Fruit fly (Drosophila melanogaster) whole organism, pupa: ENCODE results near the gene OS9.

Experiments used
- CG10348 ChIP-seq: fragments of 200-800 bp; sonication (Bioruptor generic); IDR thresholded peaks from 2 replicates; pipeline ENCODE4 v1.3.6; 2022; ENCODE audit warnings: missing biosample characterization, missing genetic modification characterization
- CG12605 ChIP-seq: fragments of 200-800 bp; sonication (Bioruptor generic); IDR thresholded peaks from 2 replicates; pipeline ENCODE4 v1.3.6; 2022; ENCODE audit warnings: missing biosample characterization, missing genetic modification characterization
- CG13204 ChIP-seq: fragments of 200-800 bp; sonication (Bioruptor generic); optimal IDR thresholded peaks from 2 replicates; lab custom pipeline; 2018; ENCODE audit warnings: missing biosample characterization, mild to moderate bottlenecking, missing genetic modification characterization, moderate library complexity
- CG14655 ChIP-seq: fragments of 200-800 bp; sonication (Bioruptor generic); optimal IDR thresholded peaks from 3 replicates; lab custom pipeline; 2017; ENCODE audit warnings: mild to moderate bottlenecking, missing biosample characterization, missing genetic modification reagents, missing genetic modification characterization
- CG15710 ChIP-seq: fragments of 200-800 bp; sonication (Bioruptor generic); optimal IDR thresholded peaks from 2 replicates; lab custom pipeline; 2018; ENCODE audit warnings: missing biosample characterization, mild to moderate bottlenecking, missing genetic modification characterization, moderate library complexity
- CG17806 ChIP-seq: fragments of 200-800 bp; sonication (Bioruptor generic); optimal IDR thresholded peaks from 2 replicates; lab custom pipeline; 2018; ENCODE audit warnings: missing biosample characterization, mild to moderate bottlenecking, missing genetic modification characterization, moderate library complexity
- CG32121 ChIP-seq: fragments of 200-800 bp; sonication (Bioruptor generic); IDR thresholded peaks from 2 replicates; pipeline ENCODE4 v1.3.6; 2022; ENCODE audit warnings: missing biosample characterization, missing genetic modification characterization
- CG34367 ChIP-seq: fragments of 200-800 bp; sonication (Bioruptor generic); optimal IDR thresholded peaks from 2 replicates; lab custom pipeline; 2018; ENCODE audit warnings: missing biosample characterization, mild to moderate bottlenecking, missing genetic modification characterization
- CG4496 ChIP-seq: fragments of 200-800 bp; sonication (Bioruptor generic); IDR thresholded peaks from 3 replicates; pipeline ENCODE4 v1.3.6; 2022; ENCODE audit warnings: missing biosample characterization, missing genetic modification characterization
- CG8159 ChIP-seq: fragments of 200-800 bp; sonication (Bioruptor generic); optimal IDR thresholded peaks from 3 replicates; lab custom pipeline; 2018; ENCODE audit warnings: missing biosample characterization, mild to moderate bottlenecking, missing genetic modification characterization, moderate library complexity
- CG8301 ChIP-seq: fragments of 200-800 bp; sonication (Bioruptor generic); optimal IDR thresholded peaks from 2 replicates; lab custom pipeline; 2018; ENCODE audit warnings: missing biosample characterization, mild to moderate bottlenecking, missing genetic modification characterization
- CG9948 ChIP-seq: fragments of 200-800 bp; sonication (Bioruptor generic); optimal IDR thresholded peaks from 2 replicates; lab custom pipeline; 2018; ENCODE audit warnings: missing biosample characterization, mild to moderate bottlenecking, missing genetic modification characterization, moderate library complexity
- D1 ChIP-seq: fragments of 200-800 bp; sonication (Bioruptor generic); optimal IDR thresholded peaks from 2 replicates; lab custom pipeline; 2018; ENCODE audit warnings: missing biosample characterization, mild to moderate bottlenecking, missing genetic modification characterization, moderate library complexity
- EcR ChIP-seq: fragments of 200-800 bp; sonication (Bioruptor generic); optimal IDR thresholded peaks from 3 replicates; lab custom pipeline; 2019; ENCODE audit warnings: missing biosample characterization, missing genetic modification characterization, mild to moderate bottlenecking, moderate library complexity, missing genetic modification reagents
- Ets98B ChIP-seq: fragments of 200-800 bp; sonication (Bioruptor generic); IDR thresholded peaks from 2 replicates; pipeline ENCODE4 v1.3.6; 2022; ENCODE audit warnings: missing biosample characterization, missing genetic modification characterization
- Pif1A ChIP-seq: fragments of 200-800 bp; sonication (Bioruptor generic); optimal IDR thresholded peaks from 3 replicates; lab custom pipeline; 2016; ENCODE audit warnings: missing biosample characterization, missing genetic modification characterization
- Pif1B ChIP-seq: fragments of 200-800 bp; sonication (Bioruptor generic); optimal IDR thresholded peaks from 3 replicates; lab custom pipeline; 2016; ENCODE audit warnings: missing biosample characterization, missing genetic modification characterization
- Snoo ChIP-seq: fragments of 200-800 bp; sonication (Bioruptor generic); optimal IDR thresholded peaks from 3 replicates; lab custom pipeline; 2017; ENCODE audit warnings: missing biosample characterization, mild to moderate bottlenecking, missing genetic modification characterization, inconsistent platforms
- fd96Ca ChIP-seq: fragments of 200-800 bp; sonication (Bioruptor generic); IDR thresholded peaks from 3 replicates; pipeline ENCODE4 v1.3.6; 2022; ENCODE audit warnings: missing biosample characterization, missing genetic modification characterization
- gl ChIP-seq: fragments of 200-800 bp; sonication (Bioruptor generic); optimal IDR thresholded peaks from 2 replicates; lab custom pipeline; 2018; ENCODE audit warnings: missing biosample characterization, mild to moderate bottlenecking, missing genetic modification characterization
- rn ChIP-seq: fragments of 200-800 bp; sonication (Bioruptor generic); IDR thresholded peaks from 2 replicates; pipeline ENCODE4 v1.3.6; 2022; ENCODE audit warnings: missing biosample characterization, missing genetic modification characterization

The OS9 gene

DNA sequence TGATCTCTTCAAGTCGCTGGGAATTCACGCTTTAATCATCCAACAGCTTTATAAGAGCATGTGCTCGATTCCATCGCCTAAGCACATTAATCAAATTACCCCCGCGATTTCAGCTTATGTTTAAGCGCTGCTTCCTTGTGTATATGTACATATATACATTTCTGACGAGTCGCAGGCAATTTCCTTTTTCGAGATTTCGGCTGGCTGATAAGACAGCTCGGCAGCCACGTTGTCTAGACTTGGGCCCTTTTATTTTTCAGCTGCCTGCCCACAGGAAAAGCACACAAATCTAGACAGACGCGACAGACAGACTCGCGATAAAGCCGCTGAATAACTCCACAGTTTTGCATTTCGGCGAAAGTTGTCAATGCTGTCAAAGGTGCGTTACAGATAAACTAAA is 23.8 kb downstream of the OS9 start:
- TF ChIP-seq Snoo (tag; lab: Kevin White, UChicago) (no peak), Ets98B (GFP tag; lab: Robert Waterston, UW) (no peak), CG12605 (GFP tag; lab: Robert Waterston, UW) (no peak), CG4496 (GFP tag; lab: Robert Waterston, UW) (no peak), CG32121 (no peak), rn (GFP tag; lab: Robert Waterston, UW) (no peak), EcR (GFP tag; lab: Kevin White, UChicago) (no peak), CG17806 (no peak), gl (tag; lab: Kevin White, UChicago) (no peak), Pif1B (no peak), CG8301 (tag; lab: Kevin White, UChicago) (no peak), D1 (tag; lab: Kevin White, UChicago) (no peak), CG8159 (no peak), CG14655 (no peak)
- TF ChIP-seq, all 21 proteins: peak for 0

DNA sequence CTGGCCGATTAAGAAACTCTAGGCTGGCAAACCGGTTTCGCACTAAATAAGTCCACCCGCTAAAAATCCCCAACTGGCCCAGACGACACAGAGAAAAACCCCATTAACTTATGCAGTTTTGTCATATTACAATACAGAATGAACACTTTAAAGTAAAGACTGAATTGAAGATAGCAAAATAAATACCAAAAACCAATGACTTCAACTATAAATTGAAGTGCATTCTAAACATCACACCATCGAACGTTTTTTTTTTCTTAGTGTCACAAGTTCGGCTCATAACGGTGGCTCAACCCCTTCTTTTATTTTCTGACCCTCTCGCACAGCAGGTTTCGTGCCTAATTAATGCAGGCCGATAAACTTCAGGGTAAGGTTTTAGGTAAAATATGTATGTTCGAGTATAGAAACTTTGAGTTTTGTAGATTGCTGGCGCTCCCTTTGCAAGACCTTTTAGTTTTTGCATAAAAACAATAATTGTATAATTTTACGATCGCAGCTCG is 24.9 kb downstream of the OS9 start:
- TF ChIP-seq fd96Ca (peak; percentile 87), CG34367 (tag; lab: Kevin White, UChicago) (peak; percentile 79), CG8159 (peak; percentile 90), CG14655 (peak; percentile 82), CG9948 (peak; percentile 81), CG32121 (peak; percentile 90), Ets98B (GFP tag; lab: Robert Waterston, UW) (peak; percentile 86), CG17806 (peak; percentile 80), Snoo (tag; lab: Kevin White, UChicago) (peak; percentile 79), D1 (tag; lab: Kevin White, UChicago) (peak; percentile 37), EcR (GFP tag; lab: Kevin White, UChicago) (peak; percentile 66), Pif1A (peak; percentile 86), CG8301 (tag; lab: Kevin White, UChicago) (peak; percentile 77), CG13204 (GFP tag; lab: Kevin White, UChicago) (peak; percentile 52), rn (GFP tag; lab: Robert Waterston, UW) (peak; percentile 83), CG4496 (GFP tag; lab: Robert Waterston, UW) (peak; percentile 93), Pif1B (peak; percentile 31), CG12605 (GFP tag; lab: Robert Waterston, UW) (peak; percentile 16; the same call in 1 of the 2 replicates), CG15710 (tag; lab: Kevin White, UChicago) (peak; percentile 92), CG10348 (GFP tag; lab: Robert Waterston, UW) (peak; percentile 65), gl (tag; lab: Kevin White, UChicago) (peak; percentile 63)

DNA sequence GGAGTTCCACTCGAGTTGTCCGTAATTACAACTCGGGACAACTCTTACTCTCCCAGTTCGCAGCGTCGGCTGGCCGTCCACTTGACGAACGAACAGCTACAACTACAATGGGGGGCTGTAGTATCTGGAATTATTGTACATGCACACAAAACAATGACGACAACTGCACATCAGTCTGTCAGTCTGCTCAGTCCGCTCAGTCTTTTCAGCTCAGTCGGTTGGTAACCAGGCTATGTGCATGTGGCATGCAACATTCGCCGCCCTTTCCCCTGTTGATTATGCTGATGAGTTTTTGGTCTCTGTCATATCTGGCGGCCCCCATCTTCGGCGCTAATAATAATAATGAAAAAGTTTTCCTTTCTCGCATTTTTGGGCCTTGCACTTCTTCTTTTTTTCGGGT is 26.3 kb downstream of the OS9 start:
- TF ChIP-seq CG12605 (GFP tag; lab: Robert Waterston, UW) (no peak), CG4496 (GFP tag; lab: Robert Waterston, UW) (0 out of 3 replicates have a peak, but pooled peaks have one; percentile 30), CG9948 (no peak), gl (tag; lab: Kevin White, UChicago) (no peak)

DNA sequence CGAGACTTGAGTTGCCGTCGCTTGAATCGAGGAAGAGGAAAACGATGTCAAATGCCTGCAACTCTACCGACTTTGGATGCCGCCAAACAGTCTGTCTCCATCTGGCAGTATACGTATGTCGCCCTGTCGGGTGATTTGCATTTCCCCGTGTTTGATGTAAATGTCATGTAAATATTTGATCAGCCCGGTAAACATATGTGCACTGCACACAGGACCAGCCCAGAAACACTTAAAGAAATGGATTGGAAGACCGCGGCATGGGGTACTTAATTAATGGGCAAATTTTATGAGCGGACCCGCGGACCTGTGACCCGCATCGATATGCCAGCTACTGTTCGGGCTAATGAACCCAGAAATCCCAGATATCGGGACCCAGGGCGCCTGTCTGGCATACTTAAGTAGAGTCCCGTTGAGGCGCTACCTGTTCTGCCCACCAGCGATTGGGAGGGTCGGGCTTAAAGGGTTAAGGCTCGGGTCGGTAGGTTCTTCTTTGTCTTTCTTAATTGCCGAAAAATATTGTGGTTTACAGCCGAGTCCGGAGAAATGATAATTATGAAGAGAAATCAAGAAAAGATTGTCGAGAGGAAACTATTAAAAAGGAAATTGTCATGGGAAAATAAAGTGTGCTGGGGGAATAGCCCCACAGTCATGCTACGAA is 28.4 kb downstream of the OS9 start:
- TF ChIP-seq gl (tag; lab: Kevin White, UChicago) = no peak
- no peak for TF ChIP-seq CG10348 (GFP tag; lab: Robert Waterston, UW)
- no peak for TF ChIP-seq fd96Ca
- TF ChIP-seq CG15710 (tag; lab: Kevin White, UChicago) = no peak
- TF ChIP-seq CG4496 (GFP tag; lab: Robert Waterston, UW) = no peak
- TF ChIP-seq, all 21 proteins: peak for 0

DNA sequence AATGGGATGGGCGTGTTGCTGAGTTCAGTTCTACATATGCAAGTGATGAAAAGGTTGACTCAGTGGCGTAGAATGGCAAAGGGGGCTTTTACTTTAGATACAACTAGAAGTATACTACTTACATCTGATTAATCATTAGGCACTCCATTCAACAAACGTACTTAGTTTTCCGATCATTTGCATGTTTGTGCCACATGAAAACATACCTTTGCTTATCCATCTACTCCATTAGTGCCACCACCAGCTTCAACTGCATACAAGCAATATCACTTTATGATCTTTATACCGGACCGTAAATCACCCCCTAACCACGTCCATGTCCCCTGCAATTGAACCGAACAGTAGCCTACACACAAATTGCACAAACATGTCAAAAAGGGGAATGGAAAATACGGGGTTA is 30.2 kb downstream of the OS9 start:
- peak; percentile 61 for TF ChIP-seq CG8301 (tag; lab: Kevin White, UChicago)
- TF ChIP-seq CG9948 = peak; percentile 55
- TF ChIP-seq Pif1A = peak; percentile 66
- peak; percentile 19 for TF ChIP-seq CG34367 (tag; lab: Kevin White, UChicago)
- TF ChIP-seq CG8159 = peak; percentile 65
- 0 out of 2 replicates have a peak, but pooled peaks have one; percentile 38 for TF ChIP-seq rn (GFP tag; lab: Robert Waterston, UW)
- peak; percentile 55 for TF ChIP-seq CG32121
- peak; percentile 71 for TF ChIP-seq CG14655
- peak; percentile 47 for TF ChIP-seq CG17806
- peak; percentile 57 for TF ChIP-seq CG15710 (tag; lab: Kevin White, UChicago)
- peak; percentile 55; the same call in 1 of the 3 replicates for TF ChIP-seq CG4496 (GFP tag; lab: Robert Waterston, UW)
- peak; percentile 77 for TF ChIP-seq fd96Ca

DNA sequence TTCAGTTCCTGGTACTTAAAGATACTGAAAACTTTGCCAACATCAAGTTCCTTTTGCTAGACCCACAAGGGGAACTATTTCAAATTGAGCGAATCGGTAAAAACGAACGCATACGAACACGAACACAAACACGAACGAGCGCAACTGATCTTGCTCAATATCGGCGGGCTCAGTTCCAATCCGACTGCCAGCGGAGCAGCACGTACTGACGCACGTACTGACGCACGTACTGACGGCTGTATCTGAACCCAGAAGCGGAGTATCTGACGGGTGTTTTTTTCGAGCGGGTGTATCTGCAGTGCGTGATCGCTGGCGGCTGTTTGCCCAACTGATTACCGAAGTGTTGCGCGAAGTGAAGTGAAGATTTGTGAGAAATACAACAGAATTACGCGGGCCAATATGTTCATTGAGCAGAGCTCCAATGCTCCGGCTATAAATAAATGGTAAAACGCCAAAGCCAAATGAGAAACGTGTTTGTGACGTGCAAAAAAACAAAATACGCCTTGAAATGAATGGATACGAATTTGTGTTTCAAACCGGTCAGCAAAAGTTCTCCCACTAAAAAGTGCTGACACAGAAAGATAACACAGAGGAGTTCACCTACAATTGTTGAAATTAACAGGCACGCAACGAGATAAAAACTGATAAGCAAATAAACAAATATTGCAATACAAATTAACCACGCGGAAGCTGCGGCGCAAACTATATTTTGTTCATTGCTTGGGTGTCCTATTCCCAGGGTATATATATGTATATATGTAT is 31.0 kb downstream of the OS9 start:
- TF ChIP-seq CG17806 (no peak), Pif1B (no peak), Pif1A (peak; percentile 25), EcR (GFP tag; lab: Kevin White, UChicago) (peak; percentile 75), fd96Ca (peak; percentile 69; the same call in 2 of the 3 replicates), gl (tag; lab: Kevin White, UChicago) (no peak), CG32121 (peak; percentile 34; the same call in 1 of the 2 replicates), CG13204 (GFP tag; lab: Kevin White, UChicago) (peak; percentile 62), CG10348 (GFP tag; lab: Robert Waterston, UW) (no peak), Ets98B (GFP tag; lab: Robert Waterston, UW) (peak; percentile 66), CG34367 (tag; lab: Kevin White, UChicago) (no peak), CG4496 (GFP tag; lab: Robert Waterston, UW) (peak; percentile 69), CG12605 (GFP tag; lab: Robert Waterston, UW) (0 out of 2 replicates have a peak, but pooled peaks have one; percentile 31), CG15710 (tag; lab: Kevin White, UChicago) (peak; percentile 12), CG9948 (peak; percentile 0), Snoo (tag; lab: Kevin White, UChicago) (no peak), CG14655 (no peak), rn (GFP tag; lab: Robert Waterston, UW) (no peak), CG8301 (tag; lab: Kevin White, UChicago) (no peak), CG8159 (peak; percentile 30), D1 (tag; lab: Kevin White, UChicago) (no peak)
- TF ChIP-seq, all 21 proteins: peak for 11
